Fruit fly (Drosophila melanogaster) whole organism, embryonic: ENCODE results near the gene CG13028.
A peak's percentile ranks its signal among the peaks of the same experiment; 100 is the strongest.

Experiments
- Ada2b ChIP-seq: fragments of 200-800 bp; sonication (Bioruptor generic); IDR thresholded peaks from 2 replicates; pipeline ENCODE4 v1.3.6; 2022; ENCODE audit warnings: missing biosample characterization, missing genetic modification characterization
- CG10431 ChIP-seq: fragments of 200-800 bp; sonication (Bioruptor generic); optimal IDR thresholded peaks from 3 replicates; lab custom pipeline; 2018; ENCODE audit warnings: missing biosample characterization, mild to moderate bottlenecking, missing genetic modification characterization
- CG11723 ChIP-seq: fragments of 200-800 bp; sonication (Bioruptor generic); optimal IDR thresholded peaks from 2 replicates; lab custom pipeline; 2017; ENCODE audit warnings: missing biosample characterization, mild to moderate bottlenecking, missing genetic modification characterization
- CG12155 ChIP-seq: fragments of 200-800 bp; sonication (Bioruptor generic); optimal IDR thresholded peaks from 3 replicates; lab custom pipeline; 2016; ENCODE audit warnings: missing biosample characterization, missing genetic modification characterization
- CG12769 ChIP-seq: fragments of 200-800 bp; sonication (Bioruptor generic); optimal IDR thresholded peaks from 2 replicates; lab custom pipeline; 2019; ENCODE audit warnings: missing biosample characterization, mild to moderate bottlenecking, missing genetic modification characterization, moderate library complexity
- CG14710 ChIP-seq: fragments of 200-800 bp; sonication (Bioruptor generic); optimal IDR thresholded peaks from 3 replicates; lab custom pipeline; 2019; ENCODE audit warnings: missing biosample characterization, mild to moderate bottlenecking, missing genetic modification characterization, moderate library complexity
- CG15269 ChIP-seq: fragments of 200-800 bp; sonication (Bioruptor generic); optimal IDR thresholded peaks from 2 replicates; lab custom pipeline; 2018; ENCODE audit warnings: missing biosample characterization, mild to moderate bottlenecking, missing genetic modification characterization, moderate library complexity
- CG1603 ChIP-seq: fragments of 200-800 bp; sonication (Bioruptor generic); optimal IDR thresholded peaks from 2 replicates; lab custom pipeline; 2019; ENCODE audit warnings: missing biosample characterization, mild to moderate bottlenecking, missing genetic modification characterization, moderate library complexity
- CG17359 ChIP-seq: fragments of 200-800 bp; sonication (Bioruptor generic); optimal IDR thresholded peaks from 3 replicates; lab custom pipeline; 2018; ENCODE audit warnings: missing biosample characterization, mild to moderate bottlenecking, missing genetic modification characterization, moderate library complexity
- CG17361 ChIP-seq: fragments of 200-800 bp; sonication (Bioruptor generic); IDR thresholded peaks from 3 replicates; pipeline ENCODE4 v1.3.6; 2022; ENCODE audit warnings: missing biosample characterization, missing genetic modification characterization
- CG18011 ChIP-seq: fragments of 200-800 bp; sonication (Bioruptor generic); optimal IDR thresholded peaks from 2 replicates; lab custom pipeline; 2017; ENCODE audit warnings: missing biosample characterization, missing genetic modification characterization, mild to moderate bottlenecking, moderate library complexity, missing genotype
- CG2116 ChIP-seq: fragments of 200-800 bp; sonication (Bioruptor generic); optimal IDR thresholded peaks from 3 replicates; lab custom pipeline; 2018; ENCODE audit warnings: missing biosample characterization, mild to moderate bottlenecking, missing genetic modification characterization
- CG2199 ChIP-seq: fragments of 200-800 bp; sonication (Bioruptor generic); IDR thresholded peaks from 3 replicates; pipeline ENCODE4 v1.3.6; 2022; ENCODE audit warnings: missing biosample characterization, missing genetic modification characterization
- CG2678 ChIP-seq: fragments of 200-800 bp; sonication (Bioruptor generic); optimal IDR thresholded peaks from 3 replicates; lab custom pipeline; 2019; ENCODE audit warnings: missing biosample characterization, mild to moderate bottlenecking, missing genetic modification characterization, moderate library complexity
- CG31388 ChIP-seq: fragments of 200-800 bp; sonication (Bioruptor generic); optimal IDR thresholded peaks from 2 replicates; lab custom pipeline; 2016; ENCODE audit warnings: missing biosample characterization, missing genetic modification characterization
- CG42726 ChIP-seq: fragments of 200-800 bp; sonication (Bioruptor generic); IDR thresholded peaks from 2 replicates; pipeline ENCODE4 v1.3.6; 2022; ENCODE audit warnings: missing biosample characterization, missing genetic modification characterization; ENCODE audit not compliant: partially characterized antibody
- CG43689 ChIP-seq: fragments of 200-800 bp; sonication (Bioruptor generic); IDR thresholded peaks from 2 replicates; pipeline ENCODE4 v1.3.6; 2022; ENCODE audit warnings: missing biosample characterization, missing genetic modification characterization
- CG5245 ChIP-seq: fragments of 200-800 bp; sonication (Bioruptor generic); optimal IDR thresholded peaks from 3 replicates; lab custom pipeline; 2016; ENCODE audit warnings: missing biosample characterization, missing genetic modification characterization
- CG8290 ChIP-seq, 3 experiments: fragments of 200-800 bp; sonication (Bioruptor generic); optimal IDR thresholded peaks; 2 replicates each; lab custom pipeline; 2016 to 2019; ENCODE audit warnings: missing biosample characterization in 3 of 3, missing genetic modification characterization in 3 of 3, mild to moderate bottlenecking in 2 of 3, moderate library complexity in 1 of 3
- D19A ChIP-seq: fragments of 200-800 bp; optimal IDR thresholded peaks from 3 replicates; lab custom pipeline; 2019; ENCODE audit warnings: missing biosample characterization, mild to moderate bottlenecking, missing genetic modification characterization, moderate library complexity
- Deaf1 ChIP-seq: fragments of 200-800 bp; optimal IDR thresholded peaks from 3 replicates; lab custom pipeline; 2019; ENCODE audit warnings: missing biosample characterization, mild to moderate bottlenecking, missing genetic modification characterization, moderate library complexity
- Dll ChIP-seq: fragments of 200-800 bp; sonication (Bioruptor generic); IDR thresholded peaks from 4 replicates; pipeline ENCODE4 v1.3.6; 2022; ENCODE audit warnings: missing biosample characterization, missing genetic modification characterization; ENCODE audit not compliant: partially characterized antibody
- Drgx ChIP-seq: fragments of 200-800 bp; sonication (Bioruptor generic); IDR thresholded peaks from 2 replicates; pipeline ENCODE4 v1.3.6; 2022; ENCODE audit warnings: missing biosample characterization, missing genetic modification characterization
- Gug ChIP-seq: fragments of 200-800 bp; sonication (Bioruptor generic); IDR thresholded peaks from 4 replicates; pipeline ENCODE4 v1.3.6; 2022; ENCODE audit warnings: missing biosample characterization, missing genetic modification characterization
- HmgD ChIP-seq: fragments of 200-800 bp; sonication (Bioruptor generic); optimal IDR thresholded peaks from 3 replicates; lab custom pipeline; 2016; ENCODE audit warnings: missing biosample characterization, missing genetic modification characterization
- Hmx ChIP-seq: fragments of 200-800 bp; sonication (Bioruptor generic); optimal IDR thresholded peaks from 2 replicates; lab custom pipeline; 2016; ENCODE audit warnings: missing biosample characterization, missing genetic modification characterization
- Hr39 ChIP-seq: fragments of >200 bp; optimal IDR thresholded peaks from 2 replicates; lab custom pipeline; 2017
- Max ChIP-seq: fragments of 200-800 bp; sonication (Bioruptor generic); optimal IDR thresholded peaks from 2 replicates; lab custom pipeline; 2016; ENCODE audit warnings: missing biosample characterization, mild to moderate bottlenecking, missing genetic modification characterization
- Med ChIP-seq: fragments of 200-800 bp; sonication (Bioruptor generic); peaks from one replicate; lab custom pipeline; 2016; ENCODE audit warnings: missing biosample characterization, missing genetic modification characterization, mild to moderate bottlenecking, inconsistent platforms, moderate library complexity
- Pdp1 ChIP-seq, 2 experiments: fragments of 200-800 bp; sonication (Bioruptor generic); optimal IDR thresholded peaks; 3 replicates each; lab custom pipeline; 2016; ENCODE audit warnings: missing biosample characterization in 2 of 2, missing genetic modification characterization in 2 of 2, mild to moderate bottlenecking in 1 of 2, moderate library complexity in 1 of 2
- Ptx1 ChIP-seq: fragments of 200-800 bp; sonication (Bioruptor generic); IDR thresholded peaks from 2 replicates; pipeline ENCODE4 v1.3.6; 2022; ENCODE audit warnings: missing biosample characterization, missing genetic modification characterization
- bigmax ChIP-seq: fragments of 200-800 bp; sonication (Bioruptor generic); optimal IDR thresholded peaks from 2 replicates; lab custom pipeline; 2018; ENCODE audit warnings: missing biosample characterization, mild to moderate bottlenecking, missing genetic modification characterization
- dan ChIP-seq: fragments of 200-800 bp; sonication (Bioruptor generic); IDR thresholded peaks from 2 replicates; pipeline ENCODE4 v1.3.6; 2022; ENCODE audit warnings: missing biosample characterization, missing genetic modification characterization
- en ChIP-seq: fragments of 200-800 bp; sonication (Bioruptor generic); optimal IDR thresholded peaks from 2 replicates; lab custom pipeline; 2016; ENCODE audit warnings: missing biosample characterization, missing genetic modification characterization
- gem ChIP-seq: fragments of 200-800 bp; sonication (Bioruptor generic); optimal IDR thresholded peaks from 2 replicates; lab custom pipeline; 2019; ENCODE audit warnings: missing biosample characterization, mild to moderate bottlenecking, missing genetic modification characterization, moderate library complexity
- ind ChIP-seq: fragments of 200-800 bp; sonication (Bioruptor generic); optimal IDR thresholded peaks from 3 replicates; lab custom pipeline; 2016; ENCODE audit warnings: missing biosample characterization, missing genetic modification characterization
- jumu ChIP-seq: fragments of 200-800 bp; sonication (Bioruptor generic); optimal IDR thresholded peaks from 3 replicates; lab custom pipeline; 2016; ENCODE audit warnings: missing biosample characterization, missing genetic modification characterization
- mirr ChIP-seq: fragments of 200-800 bp; sonication (Bioruptor generic); optimal IDR thresholded peaks from 3 replicates; lab custom pipeline; 2018; ENCODE audit warnings: missing biosample characterization, mild to moderate bottlenecking, missing genetic modification characterization
- sens ChIP-seq: fragments of 200-800 bp; sonication (Bioruptor generic); peaks from one replicate; lab custom pipeline; 2016; ENCODE audit warnings: missing biosample characterization, missing genetic modification characterization
- shn ChIP-seq: fragments of 200-800 bp; sonication (Bioruptor generic); optimal IDR thresholded peaks from 3 replicates; lab custom pipeline; 2016; ENCODE audit warnings: missing biosample characterization, missing genetic modification characterization
- slbo ChIP-seq: fragments of 200-800 bp; sonication (Bioruptor generic); IDR thresholded peaks from 2 replicates; pipeline ENCODE4 v1.3.6; 2022; ENCODE audit warnings: missing biosample characterization, missing genetic modification characterization
- sr ChIP-seq: fragments of 200-800 bp; sonication (Bioruptor generic); IDR thresholded peaks from 3 replicates; pipeline ENCODE4 v1.3.6; 2022; ENCODE audit warnings: missing biosample characterization, missing genetic modification characterization
- stwl ChIP-seq: fragments of 200-800 bp; sonication (Bioruptor generic); optimal IDR thresholded peaks from 3 replicates; lab custom pipeline; 2018; ENCODE audit warnings: missing biosample characterization, mild to moderate bottlenecking, missing genetic modification characterization, moderate library complexity
- tap ChIP-seq: fragments of 200-800 bp; optimal IDR thresholded peaks from 3 replicates; lab custom pipeline; 2019; ENCODE audit warnings: missing biosample characterization, mild to moderate bottlenecking, missing genetic modification characterization, moderate library complexity
- tgo ChIP-seq: fragments of 200-800 bp; sonication (Bioruptor generic); IDR thresholded peaks from 3 replicates; pipeline ENCODE4 v1.3.6; 2022; ENCODE audit warnings: missing biosample characterization, missing genetic modification characterization
- tup ChIP-seq: fragments of 200-800 bp; sonication (Bioruptor generic); optimal IDR thresholded peaks from 2 replicates; lab custom pipeline; 2016; ENCODE audit warnings: missing biosample characterization, mild to moderate bottlenecking, missing genetic modification characterization, moderate library complexity
- wdn ChIP-seq: fragments of 200-800 bp; sonication (Bioruptor generic); IDR thresholded peaks from 2 replicates; pipeline ENCODE4 v1.3.6; 2022; ENCODE audit warnings: missing biosample characterization, missing genetic modification characterization

The CG13028 gene

dm6 chr3L:16910466-16910865, 12.6 kb upstream of the CG13028 start (continued):
- TF ChIP-seq sens (GFP tag; lab: Kevin White, UChicago) (no peak), jumu (GFP tag; lab: Kevin White, UChicago) (no peak), CG42726 (GFP tag; lab: Robert Waterston, UW) (no peak), Max (GFP tag; lab: Kevin White, UChicago) (no peak), sr (GFP tag; lab: Robert Waterston, UW) (peak; percentile 60; the same call in 1 of the 3 replicates), CG12769 (peak; percentile 33), CG12155 (GFP tag; lab: Kevin White, UChicago) (no peak), tup (GFP tag; lab: Kevin White, UChicago) (no peak), stwl (tag; lab: Kevin White, UChicago) (no peak), CG2199 (GFP tag; lab: Robert Waterston, UW) (0 out of 3 replicates have a peak, but pooled peaks have one; percentile 19), Gug (no peak), Hr39 (lab: Kevin White, UChicago) (no peak), CG11723 (GFP tag; lab: Kevin White, UChicago) (no peak), tap (tag; lab: Kevin White, UChicago) (no peak), shn (GFP tag; lab: Kevin White, UChicago) (no peak), slbo (no peak), Hmx (GFP tag; lab: Kevin White, UChicago) (no peak), CG31388 (no peak), mirr (GFP tag; lab: Kevin White, UChicago) (no peak), wdn (GFP tag; lab: Robert Waterston, UW) (no peak), CG10431 (GFP tag; lab: Kevin White, UChicago) (no peak)

dm6 chr3L:16914113-16914512, 8.9 kb upstream of the CG13028 start:
- TF ChIP-seq Deaf1 (tag; lab: Kevin White, UChicago) (peak; percentile 51), Med (peak; percentile 3), CG8290 (GFP tag; optimal IDR thresholded peaks at IDR 0.05; lab: Kevin White, UChicago) (no peak), CG8290 (tag; optimal IDR thresholded peaks at IDR 0.05; lab: Kevin White, UChicago) (peak in 1 of 2 experiments; percentile 39), tgo (GFP tag; lab: Robert Waterston, UW) (no peak), CG43689 (GFP tag; lab: Robert Waterston, UW) (no peak), Pdp1 (GFP tag; optimal IDR thresholded peaks at IDR 0.05; lab: Kevin White, UChicago) (peak in 1 of 2 experiments; percentile 33), CG12769 (peak; percentile 42), en (GFP tag; lab: Kevin White, UChicago) (no peak), Dll (no peak)

DNA sequence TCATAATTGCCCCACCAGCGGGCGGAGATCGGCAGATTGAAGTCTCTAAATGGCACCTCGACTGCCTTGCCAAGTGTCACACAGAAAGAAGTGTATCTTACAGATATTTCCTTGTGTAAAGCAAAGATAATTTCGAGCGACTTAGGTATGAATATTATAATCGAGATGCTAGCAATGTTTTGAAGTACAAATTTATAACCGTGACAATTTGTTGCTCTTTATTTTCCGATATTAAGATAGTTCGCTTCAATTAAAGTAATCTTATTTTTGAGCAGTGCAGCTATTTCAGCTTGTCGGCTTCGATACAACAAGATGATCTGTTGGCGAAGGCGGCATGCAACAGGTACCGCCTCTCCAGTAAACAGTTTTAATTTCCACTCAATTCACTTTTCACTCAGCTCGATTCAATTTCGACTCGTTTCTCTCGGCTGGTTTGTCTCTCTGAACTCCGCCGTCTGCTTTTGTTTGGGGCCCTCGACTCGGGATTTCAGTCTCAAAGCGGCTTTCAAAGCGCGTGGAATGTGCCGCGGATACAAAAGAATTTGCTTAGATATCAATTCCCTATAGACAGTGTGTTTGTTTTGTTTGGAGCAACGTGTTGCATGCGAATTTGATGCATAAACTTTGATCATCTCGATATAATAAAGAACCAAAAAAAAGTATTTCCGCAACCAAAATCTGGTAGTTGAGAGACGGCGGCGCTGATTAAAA, 7.1 kb upstream of the CG13028 start:
- peak; percentile 2 for TF ChIP-seq CG5245 (GFP tag; lab: Kevin White, UChicago)
- TF ChIP-seq CG2116 (GFP tag; lab: Kevin White, UChicago) = no peak
- TF ChIP-seq tgo (GFP tag; lab: Robert Waterston, UW) = 0 out of 3 replicates have a peak, but pooled peaks have one; percentile 34
- peak; percentile 38 for TF ChIP-seq CG15269 (tag; lab: Kevin White, UChicago)
- TF ChIP-seq dan (GFP tag; lab: Robert Waterston, UW) = no peak
- no peak for TF ChIP-seq CG18011 (GFP tag; lab: Kevin White, UChicago)
- 0 out of 2 replicates have a peak, but pooled peaks have one; percentile 12 for TF ChIP-seq CG42726 (GFP tag; lab: Robert Waterston, UW)
- no peak for TF ChIP-seq bigmax (GFP tag; lab: Kevin White, UChicago)
- TF ChIP-seq CG1603 (tag; lab: Kevin White, UChicago) = peak; percentile 30
- TF ChIP-seq Drgx (GFP tag; lab: Robert Waterston, UW) = peak; percentile 89
- no peak for TF ChIP-seq HmgD
- TF ChIP-seq D19A (tag; lab: Kevin White, UChicago) = peak; percentile 1
- TF ChIP-seq Ada2b (GFP tag; lab: Robert Waterston, UW) = peak; percentile 42; the same call in 1 of the 2 replicates
- TF ChIP-seq ind = peak; percentile 2
- peak; percentile 22 for TF ChIP-seq CG14710 (tag; lab: Kevin White, UChicago)
- TF ChIP-seq CG17359 (tag; lab: Kevin White, UChicago) = peak; percentile 54
- peak; percentile 64 for TF ChIP-seq CG2678 (tag; lab: Kevin White, UChicago)
- TF ChIP-seq CG17361 = 0 out of 3 replicates have a peak, but pooled peaks have one; percentile 32
- peak; percentile 34 for TF ChIP-seq gem (tag; lab: Kevin White, UChicago)
- TF ChIP-seq Ptx1 (GFP tag; lab: Robert Waterston, UW) = peak; percentile 22; the same call in 1 of the 2 replicates
